Worm (Caenorhabditis elegans) whole organism, L1 larva: ENCODE measurements around the gene F32A5.4.
A peak's percentile ranks its signal among the peaks of the same experiment; 100 is the strongest.

Source experiments
- C04F5.9 ChIP-seq: sonication (generic microtip); optimal IDR thresholded peaks from 2 replicates; lab custom pipeline; 2016; ENCODE audit warnings: missing genetic modification characterization, missing compliant biosample characterization
- C16A3.4 ChIP-seq: fragments of 150-350 bp; optimal IDR thresholded peaks from 2 replicates; lab custom pipeline; 2014; ENCODE audit warnings: missing biosample characterization, missing genetic modification characterization
- alr-1 ChIP-seq: fragments of 200-800 bp; sonication (Bioruptor generic); optimal IDR thresholded peaks from 2 replicates; lab custom pipeline; 2018; ENCODE audit warnings: borderline replicate concordance, mild to moderate bottlenecking, missing genetic modification characterization, missing compliant biosample characterization
- ama-1 ChIP-seq: fragments of 150-350 bp; optimal IDR thresholded peaks from 2 replicates; lab custom pipeline; 2014
- blmp-1 ChIP-seq: fragments of 150-350 bp; optimal IDR thresholded peaks from 2 replicates; lab custom pipeline; 2014; ENCODE audit warnings: missing biosample characterization, missing genetic modification characterization
- ceh-8 ChIP-seq: fragments of 200-800 bp; sonication (Bioruptor generic); optimal IDR thresholded peaks from 2 replicates; lab custom pipeline; 2018; ENCODE audit warnings: mild to moderate bottlenecking, missing genetic modification characterization, moderate library complexity, missing compliant biosample characterization
- ceh-88 ChIP-seq: fragments of 200-800 bp; sonication (Bioruptor generic); IDR thresholded peaks from 2 replicates; pipeline ENCODE4 v1.3.6; 2022; ENCODE audit warnings: missing genetic modification characterization, missing compliant biosample characterization
- ceh-90 ChIP-seq: sonication (generic microtip); optimal IDR thresholded peaks from 2 replicates; lab custom pipeline; 2016; ENCODE audit warnings: missing genetic modification characterization, missing compliant biosample characterization
- egl-13 ChIP-seq: sonication (generic microtip); optimal IDR thresholded peaks from 2 replicates; lab custom pipeline; 2016; ENCODE audit warnings: missing genotype, missing genetic modification reagents, missing genetic modification characterization, missing compliant biosample characterization
- elt-3 ChIP-seq, 6 experiments: fragments of 150-350 bp in 1 of 6; sonication (generic microtip); optimal IDR thresholded peaks; 2 replicates each; lab custom pipeline; 2017 to 2018; ENCODE audit warnings: missing biosample characterization in 6 of 6, missing genetic modification characterization in 6 of 6, inconsistent platforms in 1 of 6
- fkh-10 ChIP-seq: sonication (generic microtip); optimal IDR thresholded peaks from 2 replicates; lab custom pipeline; 2017; ENCODE audit warnings: missing biosample characterization, missing genetic modification reagents, missing genetic modification characterization
- fkh-8 ChIP-seq: sonication (generic microtip); optimal IDR thresholded peaks from 2 replicates; lab custom pipeline; 2016; ENCODE audit warnings: mild to moderate bottlenecking, missing genetic modification characterization, missing compliant biosample characterization
- hlh-4 ChIP-seq: sonication (generic microtip); optimal IDR thresholded peaks from 2 replicates; lab custom pipeline; 2016; ENCODE audit warnings: mild to moderate bottlenecking, missing genetic modification characterization, missing compliant biosample characterization
- hpl-2 ChIP-seq: fragments of 150-350 bp; optimal IDR thresholded peaks from 2 replicates; lab custom pipeline; 2014; ENCODE audit warnings: missing biosample characterization, missing genetic modification reagents, missing genetic modification characterization
- jun-1 ChIP-seq: fragments of 150-350 bp; optimal IDR thresholded peaks from 2 replicates; lab custom pipeline; 2014; ENCODE audit warnings: missing biosample characterization, missing genetic modification reagents, missing genetic modification characterization
- lin-13 ChIP-seq: fragments of 150-350 bp; optimal IDR thresholded peaks from 2 replicates; lab custom pipeline; 2014; ENCODE audit warnings: missing biosample characterization, missing genetic modification reagents, missing genetic modification characterization
- lin-14 ChIP-seq: fragments of 200-800 bp; sonication (Bioruptor generic); optimal IDR thresholded peaks from 2 replicates; lab custom pipeline; 2018; ENCODE audit warnings: mild to moderate bottlenecking, missing genetic modification characterization, moderate library complexity, missing compliant biosample characterization
- lin-15B ChIP-seq: fragments of 150-350 bp; sonication (generic microtip); optimal IDR thresholded peaks from 3 replicates; lab custom pipeline; 2014; ENCODE audit warnings: missing biosample characterization, missing genetic modification characterization
- lin-39 ChIP-seq: fragments of 150-350 bp; optimal IDR thresholded peaks from 2 replicates; lab custom pipeline; 2014; ENCODE audit warnings: missing biosample characterization, missing genetic modification reagents, missing genetic modification characterization
- lir-3 ChIP-seq: sonication (generic microtip); optimal IDR thresholded peaks from 2 replicates; lab custom pipeline; 2016; ENCODE audit warnings: mild to moderate bottlenecking, missing genetic modification characterization, moderate library complexity, missing compliant biosample characterization; ENCODE audit not compliant: poor library complexity
- mef-2 ChIP-seq: fragments of 150-350 bp; optimal IDR thresholded peaks from 2 replicates; lab custom pipeline; 2014; ENCODE audit warnings: missing biosample characterization, missing genetic modification characterization
- nhr-19 ChIP-seq: fragments of 200-800 bp; sonication (Bioruptor generic); conservative IDR thresholded peaks from 2 replicates; pipeline ENCODE4 v1.3.6; 2022; ENCODE audit warnings: missing genetic modification characterization, missing compliant biosample characterization
- nhr-20 ChIP-seq: sonication (generic microtip); optimal IDR thresholded peaks from 2 replicates; lab custom pipeline; 2016; ENCODE audit warnings: mild to moderate bottlenecking, missing genetic modification characterization, missing compliant biosample characterization
- nhr-237 ChIP-seq: fragments of 150-350 bp; optimal IDR thresholded peaks from 2 replicates; lab custom pipeline; 2014; ENCODE audit warnings: missing biosample characterization, missing genetic modification characterization
- nhr-77 ChIP-seq: fragments of 150-350 bp; optimal IDR thresholded peaks from 2 replicates; lab custom pipeline; 2014; ENCODE audit warnings: missing biosample characterization, missing genetic modification characterization
- nhr-85 ChIP-seq: sonication (generic microtip); peaks from one replicate; lab custom pipeline; 2016; ENCODE audit warnings: missing genetic modification characterization, inconsistent platforms, missing compliant biosample characterization
- pax-3 ChIP-seq: fragments of 200-800 bp; sonication (Bioruptor generic); optimal IDR thresholded peaks from 2 replicates; lab custom pipeline; 2018; ENCODE audit warnings: mild to moderate bottlenecking, missing genetic modification characterization, moderate library complexity, missing compliant biosample characterization
- rnt-1 ChIP-seq: sonication (generic microtip); optimal IDR thresholded peaks from 2 replicates; lab custom pipeline; 2016; ENCODE audit warnings: mild to moderate bottlenecking, missing genetic modification characterization, moderate library complexity, missing compliant biosample characterization
- snu-23 ChIP-seq: sonication (generic microtip); optimal IDR thresholded peaks from 2 replicates; lab custom pipeline; 2016; ENCODE audit warnings: missing genetic modification characterization, missing compliant biosample characterization
- sox-4 ChIP-seq: sonication (generic microtip); optimal IDR thresholded peaks from 2 replicates; lab custom pipeline; 2016; ENCODE audit warnings: missing genetic modification characterization, missing compliant biosample characterization
- sptf-1 ChIP-seq: fragments of 150-350 bp; optimal IDR thresholded peaks from 2 replicates; lab custom pipeline; 2014; ENCODE audit warnings: missing biosample characterization, missing genetic modification characterization
- tbx-2 ChIP-seq: sonication (generic microtip); optimal IDR thresholded peaks from 2 replicates; lab custom pipeline; 2016; ENCODE audit warnings: missing genetic modification characterization, missing compliant biosample characterization
- tlp-1 ChIP-seq: fragments of 150-350 bp; optimal IDR thresholded peaks from 2 replicates; lab custom pipeline; 2014; ENCODE audit warnings: missing biosample characterization, missing genetic modification characterization
- unc-130 ChIP-seq: fragments of 150-350 bp; optimal IDR thresholded peaks from 2 replicates; lab custom pipeline; 2017; ENCODE audit warnings: missing biosample characterization, missing genetic modification characterization, inconsistent platforms
- unc-30 ChIP-seq: sonication (generic microtip); optimal IDR thresholded peaks from 2 replicates; lab custom pipeline; 2017; ENCODE audit warnings: missing biosample characterization, missing genetic modification characterization
- unc-98 ChIP-seq: fragments of 200-800 bp; sonication (Bioruptor generic); IDR thresholded peaks from 2 replicates; pipeline ENCODE4 v1.3.6; 2022; ENCODE audit warnings: missing genetic modification characterization, missing compliant biosample characterization
- zag-1 ChIP-seq: fragments of 150-350 bp; optimal IDR thresholded peaks from 2 replicates; lab custom pipeline; 2014; ENCODE audit warnings: missing biosample characterization, missing genetic modification characterization
- zip-4 ChIP-seq: fragments of 200-800 bp; sonication (Bioruptor generic); optimal IDR thresholded peaks from 2 replicates; lab custom pipeline; 2018; ENCODE audit warnings: mild to moderate bottlenecking, missing genetic modification characterization, moderate library complexity, missing compliant biosample characterization

The F32A5.4 gene

DNA sequence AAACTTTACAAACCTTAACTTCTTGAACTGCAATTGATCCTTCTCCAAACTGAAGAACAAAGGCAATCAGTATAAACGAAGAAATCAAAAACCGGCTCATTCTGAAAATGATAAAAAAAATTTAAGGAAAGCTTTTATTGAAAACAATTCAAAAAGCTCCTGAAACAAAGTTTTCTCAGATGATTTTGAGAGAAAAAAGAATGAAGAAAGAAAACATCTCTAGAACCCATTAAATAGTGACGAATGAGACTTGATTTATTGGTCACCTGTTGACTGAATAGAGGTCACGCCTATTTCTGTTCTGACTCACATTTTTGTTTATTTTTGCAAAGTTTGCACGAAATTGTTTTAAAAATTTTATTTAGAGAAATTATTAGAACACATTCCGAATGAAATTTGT, 17.7 kb upstream of the F32A5.4 start, which contains the start of gene E04F6.8:
Gene E04F6.8 (minus strand): TSS at position 101 of the 400 bp plus-strand sequence.
- peak; percentile 14 for TF ChIP-seq rnt-1 (tag; lab: Kevin White, UChicago)
- TF ChIP-seq hlh-4 (tag; lab: Kevin White, UChicago), result no peak
- no peak for TF ChIP-seq fkh-10 (GFP tag; lab: Kevin White, UChicago)
- TF ChIP-seq zip-4 (GFP tag; lab: Kevin White, UChicago), result no peak
- TF ChIP-seq lin-14 (GFP tag; lab: Kevin White, UChicago), result peak; percentile 45
- TF ChIP-seq lir-3 (tag; lab: Kevin White, UChicago), result peak; percentile 45
- no peak for TF ChIP-seq ceh-8 (GFP tag; lab: Kevin White, UChicago)
- no peak for TF ChIP-seq ceh-90 (tag; lab: Kevin White, UChicago)
- TF ChIP-seq unc-30 (tag; lab: Kevin White, UChicago), result no peak
- no peak for TF ChIP-seq ceh-88 (GFP tag; lab: Robert Waterston, UW)

DNA sequence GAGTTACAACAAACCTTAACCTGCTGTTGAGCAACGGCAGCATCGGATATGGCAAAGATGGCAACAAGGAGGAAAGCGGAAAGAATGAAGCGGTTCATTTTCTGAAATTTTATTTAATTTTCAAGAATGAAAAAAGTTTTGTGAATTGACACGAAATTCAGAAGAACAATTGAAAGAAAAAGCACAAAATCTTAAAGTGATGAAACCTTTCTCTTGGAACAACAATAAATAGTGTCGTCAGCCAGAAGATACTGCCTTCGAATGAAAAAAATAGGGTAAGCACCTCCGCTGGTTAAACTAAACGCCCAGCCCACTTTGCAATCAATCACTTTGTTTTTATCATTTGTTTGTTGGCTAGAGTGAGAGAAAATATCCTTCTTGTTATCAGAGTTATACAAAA, 16.9 kb upstream of the F32A5.4 start, which contains the start of gene E04F6.9:
Gene E04F6.9 (minus strand): TSS at position 101 of the 400 bp plus-strand sequence.
- TF ChIP-seq elt-3 (tag; optimal IDR thresholded peaks at IDR 0.05; lab: Kevin White, UChicago), result no peak
- TF ChIP-seq lin-14 (GFP tag; lab: Kevin White, UChicago), result no peak
- TF ChIP-seq nhr-85, result no peak
- TF ChIP-seq C04F5.9 (tag; lab: Kevin White, UChicago), result no peak
- TF ChIP-seq ama-1 (lab: Kevin White, UChicago), result no peak
- no peak for TF ChIP-seq egl-13 (tag; lab: Kevin White, UChicago)
- no peak for TF ChIP-seq mef-2
- no peak for TF ChIP-seq lin-39
- TF ChIP-seq nhr-20 (tag; lab: Kevin White, UChicago), result no peak
- no peak for TF ChIP-seq tbx-2
- TF ChIP-seq jun-1, result no peak

DNA sequence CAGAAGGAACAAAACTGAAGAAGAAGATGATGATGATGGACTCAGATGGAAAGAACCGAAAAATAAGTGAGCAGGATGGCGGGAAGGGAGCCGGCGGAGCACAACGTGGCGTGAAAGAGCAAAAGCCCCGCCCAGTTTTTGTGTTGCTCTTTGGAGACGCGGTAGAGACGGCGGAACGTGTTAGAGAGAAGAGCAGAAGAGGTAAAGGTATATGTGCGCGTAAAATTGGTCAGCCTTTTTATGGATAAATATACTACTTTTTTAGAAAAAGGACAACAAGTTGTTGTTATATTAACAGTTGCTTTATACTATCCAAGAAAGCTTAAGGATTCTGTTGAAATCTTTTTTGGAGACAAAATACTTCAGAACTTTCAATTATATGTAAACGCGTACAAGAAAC, 11.9 kb upstream of the F32A5.4 start, which contains the start of gene E04F6.10:
Gene E04F6.10 (minus strand): TSS at position 101 of the 400 bp plus-strand sequence.
- TF ChIP-seq pax-3 (tag; lab: Kevin White, UChicago) (no peak), unc-130 (tag; lab: Kevin White, UChicago) (no peak), tlp-1 (no peak), unc-98 (no peak), ceh-88 (GFP tag; lab: Robert Waterston, UW) (no peak), ama-1 (lab: Kevin White, UChicago) (no peak), snu-23 (GFP tag; lab: Kevin White, UChicago) (no peak), nhr-237 (tag; lab: Kevin White, UChicago) (no peak), lin-15B (tag; lab: Kevin White, UChicago) (no peak), sptf-1 (no peak), fkh-8 (tag; lab: Kevin White, UChicago) (no peak)
- TF ChIP-seq, all 84 proteins: peak for 0

DNA sequence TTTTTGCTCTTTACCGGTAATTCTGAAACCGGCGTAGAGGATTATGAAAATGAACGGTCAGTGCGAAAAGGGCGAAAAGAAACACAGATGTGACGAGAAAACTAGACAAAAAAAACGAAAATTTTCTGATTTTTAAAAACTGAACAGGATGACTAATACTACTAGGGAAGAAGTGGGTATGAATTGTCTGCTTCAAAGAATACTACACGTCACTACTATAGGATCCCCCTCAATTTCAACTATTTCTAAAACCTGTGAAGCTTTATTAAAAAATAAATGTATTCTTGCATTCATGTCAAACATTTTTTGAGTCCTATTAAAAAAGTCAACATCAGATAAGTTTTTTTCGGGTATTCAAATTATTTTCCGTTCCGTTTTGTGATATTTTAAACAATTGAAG, 4.9 kb upstream of the F32A5.4 start:
- TF ChIP-seq nhr-19 (GFP tag; lab: Robert Waterston, UW) (no peak), C16A3.4 (no peak), tlp-1 (no peak), ceh-8 (GFP tag; lab: Kevin White, UChicago) (no peak)

DNA sequence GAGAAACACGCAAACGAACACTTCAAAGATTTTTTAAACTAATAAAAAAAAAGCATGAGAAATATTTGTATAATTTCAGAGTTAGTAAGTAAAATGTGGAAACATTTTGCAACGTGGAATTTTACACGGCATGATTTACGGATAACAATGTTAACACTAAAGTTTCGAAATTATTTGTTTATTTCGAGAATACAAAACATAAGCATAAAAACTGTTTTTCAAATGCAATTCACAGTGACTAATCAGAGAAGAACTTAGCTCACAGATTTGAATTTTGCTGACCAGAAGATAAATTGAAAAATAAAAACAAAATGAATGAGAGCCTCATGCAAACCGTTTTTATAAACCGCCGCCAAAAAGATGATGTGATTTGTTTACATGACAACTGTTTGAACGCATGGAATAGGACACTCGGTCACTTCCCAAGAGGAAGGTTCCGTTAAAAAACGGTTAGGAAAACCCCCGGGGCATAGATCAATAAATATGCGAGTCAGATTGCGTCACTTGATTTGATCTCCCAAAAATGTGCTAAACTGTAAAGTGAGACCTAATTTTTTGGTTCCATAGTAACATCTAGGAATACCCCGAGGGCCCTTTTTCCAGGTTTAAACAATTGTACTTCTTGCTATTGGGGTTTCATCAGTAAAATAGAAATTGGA, 3.0 kb upstream of the F32A5.4 start, which contains the start of gene clh-3:
Gene clh-3 (minus strand): TSS at position 51 of the 659 bp plus-strand sequence.
- TF ChIP-seq hpl-2 (GFP tag; lab: Kevin White, UChicago) (no peak), elt-3 (tag; optimal IDR thresholded peaks at IDR 0.05; lab: Kevin White, UChicago) (no peak), C16A3.4 (no peak), ceh-90 (tag; lab: Kevin White, UChicago) (no peak), sox-4 (tag; lab: Kevin White, UChicago) (no peak), blmp-1 (tag; lab: Kevin White, UChicago) (no peak), zag-1 (no peak), lin-13 (no peak), alr-1 (tag; lab: Kevin White, UChicago) (no peak), unc-98 (no peak), nhr-77 (tag; lab: Kevin White, UChicago) (no peak)
